Fruit fly (Drosophila melanogaster): ENCODE results near the gene Whamy.

The Whamy gene

DNA sequence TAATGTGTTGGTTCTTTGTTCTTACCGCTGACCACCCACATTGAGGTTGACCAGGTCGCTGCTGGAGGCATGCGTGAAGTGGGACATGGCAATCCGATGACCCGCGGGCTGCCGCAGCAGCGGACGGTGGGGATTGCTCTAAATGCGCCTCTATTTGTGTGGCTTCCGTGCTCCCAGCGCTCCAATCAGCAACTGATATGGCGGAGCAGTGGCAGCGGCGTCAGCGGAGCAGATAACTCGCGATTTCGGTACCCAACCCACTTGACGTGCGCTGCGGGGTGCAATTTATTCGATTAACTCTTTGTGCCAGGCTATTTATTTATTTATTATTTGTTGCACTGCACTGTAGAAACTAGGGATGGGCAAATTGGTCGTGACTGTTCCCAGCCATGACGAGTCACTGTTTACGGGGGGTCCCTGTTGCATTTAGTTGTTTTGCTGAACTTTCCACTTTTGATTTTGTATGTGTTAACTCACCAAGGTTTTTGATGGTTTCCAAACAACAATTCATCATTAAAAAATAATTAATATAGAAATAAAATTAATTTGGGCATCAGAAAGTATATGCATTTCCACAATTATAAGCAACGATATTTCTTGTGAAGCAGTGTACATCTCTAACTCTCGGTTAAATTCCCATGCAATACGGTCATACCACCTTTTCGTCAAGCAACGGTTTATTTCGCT, 26.6 kb upstream of the Whamy start, which contains the start of the genes CG9467 and CG8526 (continued):
- peak; percentile 77 for TF ChIP-seq CG10543 (GFP tag; optimal IDR thresholded peaks at IDR 0.05)
- TF ChIP-seq Fer2 (tag; optimal IDR thresholded peaks at IDR 0.05) = peak; percentile 30
- TF ChIP-seq luna (GFP tag; optimal IDR thresholded peaks at IDR 0.05) = no peak
- peak; percentile 80 for TF ChIP-seq unc-4 (GFP tag; IDR thresholded peaks at IDR 0.05; ENCODE audit: partially characterized antibody)
- TF ChIP-seq Vsx1 (GFP tag; optimal IDR thresholded peaks at IDR 0.05) = no peak
- TF ChIP-seq cas (GFP tag; IDR thresholded peaks at IDR 0.05) = no peak
- peak; percentile 5 for TF ChIP-seq Mad (GFP tag; optimal IDR thresholded peaks at IDR 0.05)
- TF ChIP-seq CG7556 (GFP tag; optimal IDR thresholded peaks at IDR 0.05) = peak; percentile 35
- no peak; the same call in 1 of the 2 replicates for TF ChIP-seq klu (GFP tag; IDR thresholded peaks at IDR 0.05)
- no peak for TF ChIP-seq Hey (tag; optimal IDR thresholded peaks at IDR 0.05)
- peak; percentile 52 to 71 for TF ChIP-seq dpn (GFP tag; optimal IDR thresholded peaks at IDR 0.05)
- no peak for TF ChIP-seq tio (GFP tag; optimal IDR thresholded peaks at IDR 0.05)
- TF ChIP-seq CG4404 (GFP tag; IDR thresholded peaks at IDR 0.05) = peak; percentile 68
- no peak for TF ChIP-seq eve (GFP tag; optimal IDR thresholded peaks at IDR 0.05)
- TF ChIP-seq CG4707 (GFP tag; optimal IDR thresholded peaks at IDR 0.05) = no peak
- no peak for TF ChIP-seq CkIIα-i1 (GFP tag; IDR thresholded peaks at IDR 0.05)
- TF ChIP-seq Sox100B (GFP tag; optimal IDR thresholded peaks at IDR 0.05) = no peak
- TF ChIP-seq CG12299 (tag; optimal IDR thresholded peaks at IDR 0.05) = no peak
- TF ChIP-seq Lpt (GFP tag; optimal IDR thresholded peaks at IDR 0.05) = no peak
- TF ChIP-seq dm (GFP tag; optimal IDR thresholded peaks at IDR 0.05) = no peak
- no peak for TF ChIP-seq Nf-YA (GFP tag; IDR thresholded peaks at IDR 0.05)
- TF ChIP-seq CG9215 (GFP tag; IDR thresholded peaks at IDR 0.05) = peak; percentile 78
- TF ChIP-seq CG9437 (GFP tag; optimal IDR thresholded peaks at IDR 0.05) = peak; percentile 50
- no peak for TF ChIP-seq CG30431 (GFP tag; optimal IDR thresholded peaks at IDR 0.05)
- TF ChIP-seq Dfd (GFP tag; optimal IDR thresholded peaks at IDR 0.05) = no peak
- no peak for TF ChIP-seq abd-A (tag; optimal IDR thresholded peaks at IDR 0.05)
- TF ChIP-seq CG14441 (GFP tag; IDR thresholded peaks at IDR 0.05) = peak; percentile 58
- no peak for TF ChIP-seq crc (GFP tag; optimal IDR thresholded peaks at IDR 0.05)
- TF ChIP-seq CG7786 (GFP tag; optimal IDR thresholded peaks at IDR 0.05) = no peak
- TF ChIP-seq CG30020 (tag; optimal IDR thresholded peaks at IDR 0.05) = peak; percentile 73
- no peak for TF ChIP-seq dmrt99B (tag; optimal IDR thresholded peaks at IDR 0.05)
- no peak for TF ChIP-seq fu2 (GFP tag; optimal IDR thresholded peaks at IDR 0.05)
- TF ChIP-seq CG33213 (GFP tag; optimal IDR thresholded peaks at IDR 0.05) = peak; percentile 16
- TF ChIP-seq B-H2 (GFP tag; optimal IDR thresholded peaks at IDR 0.05) = no peak
- no peak for TF ChIP-seq nau (GFP tag; optimal IDR thresholded peaks at IDR 0.05)
- peak; percentile 49; the same call in 2 of the 3 replicates for TF ChIP-seq CG7963 (GFP tag; IDR thresholded peaks at IDR 0.05; ENCODE audit: partially characterized antibody)
- no peak for TF ChIP-seq Eip74EF (GFP tag; optimal IDR thresholded peaks at IDR 0.05)
- TF ChIP-seq CG8924 (tag; optimal IDR thresholded peaks at IDR 0.05) = peak; percentile 77
- TF ChIP-seq CG18262 (tag; optimal IDR thresholded peaks at IDR 0.05) = peak; percentile 69
- TF ChIP-seq CG12942 (GFP tag; optimal IDR thresholded peaks at IDR 0.05) = peak; percentile 69
- no peak for TF ChIP-seq CG12071 (GFP tag; optimal IDR thresholded peaks at IDR 0.05)
- no peak for TF ChIP-seq CG12744 (GFP tag; optimal IDR thresholded peaks at IDR 0.05)
- no peak for TF ChIP-seq dati (GFP tag; IDR thresholded peaks at IDR 0.05)
- no peak for TF ChIP-seq CG3838 (GFP tag; optimal IDR thresholded peaks at IDR 0.05)
- TF ChIP-seq CG9876 (GFP tag; optimal IDR thresholded peaks at IDR 0.05) = no peak
- peak; percentile 74 for TF ChIP-seq Hr3 (GFP tag; optimal IDR thresholded peaks at IDR 0.05)
- no peak for TF ChIP-seq toy (GFP tag; IDR thresholded peaks at IDR 0.05)
- TF ChIP-seq cad (GFP tag; optimal IDR thresholded peaks at IDR 0.05) = no peak
- no peak for TF ChIP-seq danr (GFP tag; IDR thresholded peaks at IDR 0.05)
- TF ChIP-seq CG1832 (GFP tag; optimal IDR thresholded peaks at IDR 0.05) = no peak
- peak; percentile 65; the same call in 1 of the 2 replicates for TF ChIP-seq vvl (GFP tag; IDR thresholded peaks at IDR 0.05)

Measured in whole organism, embryonic.